Fruit fly (Drosophila melanogaster) whole organism, embryonic: ENCODE data around the gene Lrch.
A peak's percentile ranks its signal among the peaks of the same experiment; 100 is the strongest.

Experiments used
- Ada2b ChIP-seq: fragments of 200-800 bp; sonication (Bioruptor generic); IDR thresholded peaks from 2 replicates; pipeline ENCODE4 v1.3.6; 2022; ENCODE audit warnings: missing biosample characterization, missing genetic modification characterization
- Aef1 ChIP-seq: fragments of 200-800 bp; sonication (Bioruptor generic); IDR thresholded peaks from 3 replicates; pipeline ENCODE4 v1.3.6; 2022; ENCODE audit warnings: missing biosample characterization, missing genetic modification characterization
- Atf3 ChIP-seq: fragments of 200-800 bp; sonication (Bioruptor generic); optimal IDR thresholded peaks from 3 replicates; lab custom pipeline; 2016; ENCODE audit warnings: missing biosample characterization, missing genetic modification characterization
- CG10209 ChIP-seq: fragments of 200-800 bp; sonication (Bioruptor generic); optimal IDR thresholded peaks from 3 replicates; lab custom pipeline; 2017; ENCODE audit warnings: missing biosample characterization, mild to moderate bottlenecking, missing genetic modification characterization, missing genetic modification reagents
- CG12299 ChIP-seq: fragments of 200-800 bp; sonication (Bioruptor generic); optimal IDR thresholded peaks from 2 replicates; lab custom pipeline; 2018; ENCODE audit warnings: missing biosample characterization, mild to moderate bottlenecking, missing genetic modification characterization
- CG13296 ChIP-seq: fragments of 200-800 bp; sonication (Bioruptor generic); optimal IDR thresholded peaks from 3 replicates; lab custom pipeline; 2018; ENCODE audit warnings: missing biosample characterization, mild to moderate bottlenecking, missing genetic modification characterization
- CG14014 ChIP-seq: fragments of 200-800 bp; sonication (Bioruptor generic); IDR thresholded peaks from 2 replicates; pipeline ENCODE4 v1.3.6; 2022; ENCODE audit warnings: missing biosample characterization, missing genetic modification characterization
- CG15011 ChIP-seq: fragments of 200-800 bp; sonication (Bioruptor generic); optimal IDR thresholded peaks from 3 replicates; lab custom pipeline; 2018; ENCODE audit warnings: missing biosample characterization, mild to moderate bottlenecking, missing genetic modification characterization
- CG15514 ChIP-seq: fragments of 200-800 bp; sonication (Bioruptor generic); optimal IDR thresholded peaks from 3 replicates; lab custom pipeline; 2017; ENCODE audit warnings: missing biosample characterization, missing genetic modification characterization, mild to moderate bottlenecking, moderate library complexity, missing genetic modification reagents
- CG1647 ChIP-seq: fragments of 200-800 bp; sonication (Bioruptor generic); optimal IDR thresholded peaks from 3 replicates; lab custom pipeline; 2016; ENCODE audit warnings: missing biosample characterization, missing genetic modification characterization
- CG17385 ChIP-seq: fragments of 200-800 bp; sonication (Bioruptor generic); optimal IDR thresholded peaks from 3 replicates; lab custom pipeline; 2018; ENCODE audit warnings: missing biosample characterization, mild to moderate bottlenecking, missing genetic modification characterization
- CG17612 ChIP-seq: fragments of 200-800 bp; sonication (Bioruptor generic); IDR thresholded peaks from 2 replicates; pipeline ENCODE4 v1.3.6; 2022; ENCODE audit warnings: missing biosample characterization, missing genetic modification characterization
- CG17829 ChIP-seq: fragments of 200-800 bp; optimal IDR thresholded peaks from 2 replicates; lab custom pipeline; 2019; ENCODE audit warnings: missing biosample characterization, mild to moderate bottlenecking, missing genetic modification characterization, moderate library complexity
- CG17912 ChIP-seq: fragments of 200-800 bp; sonication (Bioruptor generic); optimal IDR thresholded peaks from 2 replicates; lab custom pipeline; 2018; ENCODE audit warnings: missing biosample characterization, mild to moderate bottlenecking, missing genetic modification characterization
- CG2120 ChIP-seq: fragments of 200-800 bp; sonication (Bioruptor generic); optimal IDR thresholded peaks from 3 replicates; lab custom pipeline; 2016; ENCODE audit warnings: missing biosample characterization, missing genetic modification characterization
- CG43689 ChIP-seq: fragments of 200-800 bp; sonication (Bioruptor generic); IDR thresholded peaks from 2 replicates; pipeline ENCODE4 v1.3.6; 2022; ENCODE audit warnings: missing biosample characterization, missing genetic modification characterization
- CG6689 ChIP-seq: fragments of 200-800 bp; sonication (Bioruptor generic); IDR thresholded peaks from 2 replicates; pipeline ENCODE4 v1.3.6; 2022; ENCODE audit warnings: missing biosample characterization, missing genetic modification characterization
- CG7745 ChIP-seq: fragments of 200-800 bp; sonication (Bioruptor generic); optimal IDR thresholded peaks from 2 replicates; lab custom pipeline; 2018; ENCODE audit warnings: missing biosample characterization, mild to moderate bottlenecking, missing genetic modification characterization, moderate library complexity
- CG8924 ChIP-seq: fragments of 200-800 bp; optimal IDR thresholded peaks from 3 replicates; lab custom pipeline; 2019; ENCODE audit warnings: missing biosample characterization, mild to moderate bottlenecking, missing genetic modification characterization, moderate library complexity
- CG9876 ChIP-seq: fragments of 200-800 bp; sonication (Bioruptor generic); optimal IDR thresholded peaks from 2 replicates; lab custom pipeline; 2016; ENCODE audit warnings: missing biosample characterization, missing genetic modification characterization
- Ets65A ChIP-seq: fragments of 200-800 bp; sonication (Bioruptor generic); peaks from one replicate; lab custom pipeline; 2016; ENCODE audit warnings: missing biosample characterization, missing genetic modification characterization
- Fer1 ChIP-seq: fragments of 200-800 bp; sonication (Bioruptor generic); optimal IDR thresholded peaks from 2 replicates; lab custom pipeline; 2017; ENCODE audit warnings: missing biosample characterization, mild to moderate bottlenecking, missing genetic modification characterization
- Fer3 ChIP-seq: fragments of 200-800 bp; sonication (Bioruptor generic); optimal IDR thresholded peaks from 2 replicates; lab custom pipeline; 2018; ENCODE audit warnings: missing biosample characterization, mild to moderate bottlenecking, missing genetic modification characterization, moderate library complexity
- Gsc ChIP-seq: fragments of 200-800 bp; sonication (Bioruptor generic); IDR thresholded peaks from 2 replicates; pipeline ENCODE4 v1.3.6; 2022; ENCODE audit warnings: missing biosample characterization, missing genetic modification characterization
- Hmx ChIP-seq: fragments of 200-800 bp; sonication (Bioruptor generic); optimal IDR thresholded peaks from 2 replicates; lab custom pipeline; 2016; ENCODE audit warnings: missing biosample characterization, missing genetic modification characterization
- Hr39 ChIP-seq: fragments of >200 bp; optimal IDR thresholded peaks from 2 replicates; lab custom pipeline; 2017
- MESR4 ChIP-seq: fragments of 200-800 bp; sonication (Bioruptor generic); optimal IDR thresholded peaks from 2 replicates; lab custom pipeline; 2018; ENCODE audit warnings: missing biosample characterization, mild to moderate bottlenecking, missing genetic modification characterization, moderate library complexity
- NC2α ChIP-seq: fragments of 200-800 bp; sonication (Bioruptor generic); optimal IDR thresholded peaks from 2 replicates; lab custom pipeline; 2016; ENCODE audit warnings: missing biosample characterization, missing genetic modification characterization
- Sin3A ChIP-seq: fragments of >200 bp; optimal IDR thresholded peaks from 2 replicates; lab custom pipeline; 2018
- Sox100B ChIP-seq: fragments of 200-800 bp; sonication (Bioruptor generic); optimal IDR thresholded peaks from 3 replicates; lab custom pipeline; 2018; ENCODE audit warnings: missing biosample characterization, mild to moderate bottlenecking, missing genetic modification characterization
- Xbp1 ChIP-seq: fragments of 200-800 bp; sonication (Bioruptor generic); optimal IDR thresholded peaks from 3 replicates; lab custom pipeline; 2016; ENCODE audit warnings: missing biosample characterization, mild to moderate bottlenecking, missing genetic modification characterization
- al ChIP-seq: fragments of 200-800 bp; sonication (Bioruptor generic); IDR thresholded peaks from 2 replicates; pipeline ENCODE4 v1.3.6; 2022; ENCODE audit warnings: missing biosample characterization, missing genetic modification characterization
- bcd ChIP-seq: fragments of 200-800 bp; sonication (Bioruptor generic); optimal IDR thresholded peaks from 2 replicates; lab custom pipeline; 2017; ENCODE audit warnings: missing biosample characterization, mild to moderate bottlenecking, missing genetic modification characterization
- cwo ChIP-seq: fragments of 200-800 bp; sonication (Bioruptor generic); optimal IDR thresholded peaks from 3 replicates; lab custom pipeline; 2017; ENCODE audit warnings: missing biosample characterization, missing genetic modification characterization, mild to moderate bottlenecking, moderate library complexity, missing genetic modification reagents
- da ChIP-seq: fragments of 200-800 bp; sonication (Bioruptor generic); optimal IDR thresholded peaks from 2 replicates; lab custom pipeline; 2016; ENCODE audit warnings: missing biosample characterization, missing genetic modification characterization
- dati ChIP-seq: fragments of 200-800 bp; sonication (Bioruptor generic); IDR thresholded peaks from 2 replicates; pipeline ENCODE4 v1.3.6; 2022; ENCODE audit warnings: missing biosample characterization, missing genetic modification characterization
- dmrt99B ChIP-seq: fragments of 200-800 bp; sonication (Bioruptor generic); optimal IDR thresholded peaks from 2 replicates; lab custom pipeline; 2018; ENCODE audit warnings: missing biosample characterization, mild to moderate bottlenecking, missing genetic modification characterization, moderate library complexity
- fd3F ChIP-seq: fragments of 200-800 bp; sonication (Bioruptor generic); optimal IDR thresholded peaks from 2 replicates; lab custom pipeline; 2018; ENCODE audit warnings: missing biosample characterization, mild to moderate bottlenecking, missing genetic modification characterization, moderate library complexity
- fd96Cb ChIP-seq: fragments of 200-800 bp; sonication (Bioruptor generic); optimal IDR thresholded peaks from 2 replicates; lab custom pipeline; 2018; ENCODE audit warnings: missing biosample characterization, mild to moderate bottlenecking, missing genetic modification characterization, moderate library complexity
- fu2 ChIP-seq: fragments of 200-800 bp; sonication (Bioruptor generic); optimal IDR thresholded peaks from 2 replicates; lab custom pipeline; 2016; ENCODE audit warnings: missing biosample characterization, missing genetic modification characterization
- gcm ChIP-seq: fragments of 200-800 bp; sonication (Bioruptor generic); optimal IDR thresholded peaks from 2 replicates; lab custom pipeline; 2019; ENCODE audit warnings: missing biosample characterization, mild to moderate bottlenecking, missing genetic modification characterization, moderate library complexity
- hbn ChIP-seq: fragments of 200-800 bp; sonication (Bioruptor generic); IDR thresholded peaks from 2 replicates; pipeline ENCODE4 v1.3.6; 2022; ENCODE audit warnings: missing biosample characterization, missing genetic modification characterization; ENCODE audit not compliant: partially characterized antibody
- her ChIP-seq: fragments of 200-800 bp; sonication (Bioruptor generic); optimal IDR thresholded peaks from 2 replicates; lab custom pipeline; 2016; ENCODE audit warnings: missing biosample characterization, missing genetic modification characterization
- mirr ChIP-seq: fragments of 200-800 bp; sonication (Bioruptor generic); optimal IDR thresholded peaks from 3 replicates; lab custom pipeline; 2018; ENCODE audit warnings: missing biosample characterization, mild to moderate bottlenecking, missing genetic modification characterization
- pho ChIP-seq: fragments of 200-800 bp; sonication (Bioruptor generic); optimal IDR thresholded peaks from 2 replicates; lab custom pipeline; 2016; ENCODE audit warnings: missing biosample characterization, missing genetic modification characterization
- row ChIP-seq: fragments of 200-800 bp; sonication (Bioruptor generic); IDR thresholded peaks from 3 replicates; pipeline ENCODE4 v1.3.6; 2022; ENCODE audit warnings: missing biosample characterization, missing genetic modification characterization
- sd ChIP-seq: fragments of 200-800 bp; sonication (Bioruptor generic); optimal IDR thresholded peaks from 3 replicates; lab custom pipeline; 2018; ENCODE audit warnings: missing biosample characterization, mild to moderate bottlenecking, missing genetic modification characterization, moderate library complexity
- stc ChIP-seq: fragments of 200-800 bp; sonication (Bioruptor generic); IDR thresholded peaks from 2 replicates; pipeline ENCODE4 v1.3.6; 2022; ENCODE audit warnings: missing biosample characterization, missing genetic modification characterization
- sug ChIP-seq: fragments of 200-800 bp; optimal IDR thresholded peaks from 2 replicates; lab custom pipeline; 2019; ENCODE audit warnings: missing biosample characterization, mild to moderate bottlenecking, missing genetic modification characterization, moderate library complexity
- tgo ChIP-seq: fragments of 200-800 bp; sonication (Bioruptor generic); IDR thresholded peaks from 3 replicates; pipeline ENCODE4 v1.3.6; 2022; ENCODE audit warnings: missing biosample characterization, missing genetic modification characterization
- wek ChIP-seq: fragments of 200-800 bp; sonication (Bioruptor generic); optimal IDR thresholded peaks from 3 replicates; lab custom pipeline; 2018; ENCODE audit warnings: missing biosample characterization, mild to moderate bottlenecking, missing genetic modification characterization, moderate library complexity
- wor ChIP-seq: fragments of 200-800 bp; sonication (Bioruptor generic); IDR thresholded peaks from 2 replicates; pipeline ENCODE4 v1.3.6; 2022; ENCODE audit warnings: missing biosample characterization, missing genetic modification characterization

The Lrch gene

DNA sequence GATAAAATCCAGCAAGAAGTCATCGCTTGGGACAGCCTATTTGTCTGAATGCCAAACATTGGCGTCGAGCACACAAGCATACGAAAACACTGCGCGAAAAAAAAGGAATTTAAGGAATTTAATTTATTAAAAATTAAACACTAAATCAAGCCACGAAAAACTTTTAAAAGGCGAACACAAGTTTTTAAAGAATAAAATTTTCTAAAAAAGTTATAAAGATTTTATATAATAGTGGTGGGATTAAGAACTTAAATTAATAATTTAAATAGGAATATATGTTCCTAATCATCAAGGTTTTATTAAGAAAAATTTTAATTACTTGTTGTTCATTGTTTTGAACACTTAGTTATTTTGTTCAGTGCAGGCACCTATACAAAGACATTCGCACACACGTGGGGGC, 37.5 kb upstream of the Lrch start (continued):
- TF ChIP-seq CG15011 (GFP tag; lab: Kevin White, UChicago) (no peak), Fer3 (tag; lab: Kevin White, UChicago) (peak; percentile 10), Atf3 (no peak), hbn (GFP tag; lab: Robert Waterston, UW) (no peak), MESR4 (no peak), tgo (no peak), gcm (GFP tag; lab: Kevin White, UChicago) (no peak), CG10209 (GFP tag; lab: Kevin White, UChicago) (peak; percentile 28), stc (no peak), row (GFP tag; lab: Robert Waterston, UW) (peak; percentile 43), Sox100B (GFP tag; lab: Kevin White, UChicago) (peak; percentile 26), CG12299 (tag; lab: Kevin White, UChicago) (no peak), CG6689 (GFP tag; lab: Robert Waterston, UW) (0 out of 2 replicates have a peak, but pooled peaks have one; percentile 15), fd96Cb (no peak), bcd (GFP tag; lab: Kevin White, UChicago) (no peak), pho (GFP tag; lab: Kevin White, UChicago) (no peak), Hr39 (lab: Kevin White, UChicago) (no peak), Hmx (GFP tag; lab: Kevin White, UChicago) (no peak), Fer1 (GFP tag; lab: Kevin White, UChicago) (no peak), CG17829 (tag; lab: Kevin White, UChicago) (no peak), CG43689 (no peak), wek (GFP tag; lab: Kevin White, UChicago) (no peak), Xbp1 (GFP tag; lab: Kevin White, UChicago) (no peak), al (GFP tag; lab: Robert Waterston, UW) (no peak; the same call in 1 of the 2 replicates), CG17912 (GFP tag; lab: Kevin White, UChicago) (no peak), NC2α (GFP tag; lab: Kevin White, UChicago) (no peak), Gsc (GFP tag; lab: Robert Waterston, UW) (no peak), CG14014 (GFP tag; lab: Robert Waterston, UW) (0 out of 2 replicates have a peak, but pooled peaks have one; percentile 19), wor (no peak), CG8924 (no peak), sd (tag; lab: Kevin White, UChicago) (no peak), cwo (GFP tag; lab: Kevin White, UChicago) (peak; percentile 3), CG15514 (GFP tag; lab: Kevin White, UChicago) (peak; percentile 3), CG13296 (GFP tag; lab: Kevin White, UChicago) (peak; percentile 3), da (GFP tag; lab: Kevin White, UChicago) (no peak), CG1647 (GFP tag; lab: Kevin White, UChicago) (no peak), CG17612 (GFP tag; lab: Robert Waterston, UW) (no peak), Ets65A (GFP tag; lab: Kevin White, UChicago) (no peak), CG17385 (GFP tag; lab: Kevin White, UChicago) (peak; percentile 24), Sin3A (lab: Kevin White, UChicago) (no peak), sug (tag; lab: Kevin White, UChicago) (no peak), mirr (GFP tag; lab: Kevin White, UChicago) (no peak), CG9876 (no peak), fd3F (no peak), Ada2b (GFP tag; lab: Robert Waterston, UW) (peak; percentile 17; the same call in 1 of the 2 replicates), CG7745 (tag; lab: Kevin White, UChicago) (no peak), Aef1 (GFP tag; lab: Robert Waterston, UW) (0 out of 3 replicates have a peak, but pooled peaks have one; percentile 20), her (GFP tag; lab: Kevin White, UChicago) (no peak), CG2120 (peak; percentile 37), fu2 (no peak), dati (GFP tag; lab: Robert Waterston, UW) (no peak), dmrt99B (tag; lab: Kevin White, UChicago) (peak; percentile 48)
